Fruit fly (Drosophila melanogaster) Kc167 (cell line): ENCODE data around the gene CG11403.

Source experiments
- Myc ChIP-seq: fragments of >200 bp; optimal IDR thresholded peaks from 2 replicates; lab custom pipeline; 2017; ENCODE audit warnings: missing external identifiers
- Sin3A ChIP-seq: fragments of >200 bp; optimal IDR thresholded peaks from 2 replicates; lab custom pipeline; 2018; ENCODE audit warnings: missing external identifiers
- h ChIP-seq: fragments of >200 bp; optimal IDR thresholded peaks from 3 replicates; lab custom pipeline; 2018; ENCODE audit warnings: missing external identifiers
- insv ChIP-seq: fragments of >200 bp; optimal IDR thresholded peaks from 3 replicates; lab custom pipeline; 2018; ENCODE audit warnings: missing external identifiers
- psq ChIP-seq: fragments of >200 bp; optimal IDR thresholded peaks from 2 replicates; lab custom pipeline; 2017; ENCODE audit warnings: missing external identifiers
- ttk ChIP-seq: sonication (Bioruptor generic); optimal IDR thresholded peaks from 2 replicates; lab custom pipeline; 2017; ENCODE audit warnings: missing external identifiers

The CG11403 gene

DNA sequence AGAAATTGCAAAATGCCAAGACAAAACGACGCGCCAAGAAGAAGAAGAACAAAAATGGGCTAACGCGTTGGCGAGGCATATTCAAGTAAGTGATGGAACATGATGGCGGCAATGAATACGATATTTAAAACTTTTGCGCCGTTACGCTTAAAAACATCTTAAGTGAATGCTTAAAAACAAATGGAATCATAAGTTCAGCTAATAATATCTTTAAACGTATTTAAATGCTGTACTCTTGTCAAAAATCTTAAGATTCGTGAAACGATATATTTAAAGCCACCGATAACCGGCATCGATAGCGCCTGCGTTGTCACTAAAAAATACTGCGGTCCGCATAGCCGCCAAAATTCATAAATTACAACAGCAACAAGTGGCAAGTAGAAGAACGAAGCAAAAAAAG is at the start of gene CG11403:
TSS of gene CG11403 (minus strand) at position 53 of the 400 bp plus-strand sequence.
- no peak for TF ChIP-seq Myc (lab: Kevin White, UChicago)
- TF ChIP-seq insv = no peak
- no peak for TF ChIP-seq h (lab: Kevin White, UChicago)

- no peak for TF ChIP-seq Sin3A
- no peak for TF ChIP-seq ttk (lab: Kevin White, UChicago)
- no peak for TF ChIP-seq h (lab: Kevin White, UChicago)
- TF ChIP-seq Myc (lab: Kevin White, UChicago) = no peak
- TF ChIP-seq insv = no peak
- no peak for TF ChIP-seq psq
These were observed 49.4 kb upstream of the CG11403 start for dm6 chrX:1288924-1289608.

DNA sequence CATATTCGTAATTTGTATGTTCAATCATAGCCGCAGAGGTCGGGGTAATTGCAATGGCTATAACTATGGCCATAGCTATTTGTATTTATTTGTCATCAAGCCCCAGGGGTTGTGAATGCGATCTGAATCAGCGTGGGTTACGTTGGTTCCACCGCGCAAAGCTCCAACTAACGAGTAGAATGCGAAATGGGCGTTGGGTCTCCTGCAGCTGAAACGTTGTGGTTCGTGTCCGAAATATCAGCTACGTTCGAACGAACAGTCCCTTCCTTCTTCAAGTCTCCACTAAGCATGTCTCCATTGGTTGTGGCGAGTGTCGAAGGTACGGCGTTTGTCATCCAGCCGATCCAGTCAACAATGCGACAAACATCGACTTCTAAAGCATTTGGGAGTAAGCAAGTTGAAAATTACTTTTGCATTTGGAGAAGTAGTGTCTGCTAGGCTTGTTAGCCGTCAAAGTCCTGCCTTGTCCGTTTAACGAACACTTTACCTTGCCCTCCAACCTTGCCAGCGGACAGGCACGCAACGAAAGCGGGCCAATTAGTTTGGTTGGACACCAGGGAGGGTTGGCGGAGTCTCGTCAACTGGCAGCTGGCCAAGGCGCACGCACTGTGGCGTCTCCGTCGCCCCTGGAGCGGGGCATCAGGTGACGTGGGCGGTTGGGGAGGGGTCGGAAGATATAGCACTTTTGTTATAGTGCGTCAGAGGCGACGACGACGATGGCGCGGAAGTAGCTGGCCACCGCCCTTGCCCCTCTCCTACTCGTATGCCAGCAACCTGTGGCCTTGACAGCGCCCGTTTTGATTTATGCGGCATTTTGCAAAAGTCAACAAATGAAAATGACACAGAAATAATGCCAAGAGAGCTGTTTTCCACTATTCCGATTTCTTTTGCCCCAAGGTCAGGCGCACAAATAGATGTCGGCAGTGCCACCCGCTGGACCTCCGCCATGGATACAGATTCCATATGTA is 47.5 kb upstream of the CG11403 start, which contains the start of gene CG32812:
TSS of gene CG32812 (plus strand) at position 423 of the 968 bp plus-strand sequence.
- TF ChIP-seq h (lab: Kevin White, UChicago) (no peak), ttk (lab: Kevin White, UChicago) (no peak), Sin3A (no peak), Myc (lab: Kevin White, UChicago) (no peak), psq (no peak), insv (no peak)

DNA sequence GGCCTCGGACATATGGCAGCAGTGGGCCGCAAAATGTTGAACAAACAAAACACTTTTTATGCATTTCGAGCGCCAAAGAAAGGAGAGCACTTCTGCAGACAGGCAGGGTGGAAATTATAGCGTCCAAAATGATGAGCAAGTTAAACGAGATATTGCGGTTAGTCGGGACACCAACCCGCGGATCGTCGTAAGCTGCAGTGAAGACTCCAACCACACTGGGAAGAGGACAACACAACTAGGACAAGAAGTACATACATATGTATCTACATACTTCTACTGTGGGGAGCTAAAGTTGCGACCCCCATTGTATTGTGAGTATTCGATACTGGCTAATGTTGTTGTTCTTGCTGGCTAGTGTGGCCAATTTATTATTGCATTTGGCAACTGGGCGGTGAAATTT is 46.5 kb upstream of the CG11403 start:
- no peak for TF ChIP-seq Sin3A
- no peak for TF ChIP-seq Myc (lab: Kevin White, UChicago)
- no peak for TF ChIP-seq insv
- TF ChIP-seq ttk (lab: Kevin White, UChicago) = no peak

- TF ChIP-seq Sin3A = no peak
- no peak for TF ChIP-seq ttk (lab: Kevin White, UChicago)
- TF ChIP-seq Myc (lab: Kevin White, UChicago) = no peak
- TF ChIP-seq insv = no peak
- no peak for TF ChIP-seq h (lab: Kevin White, UChicago)
- TF ChIP-seq psq = no peak
These were observed 45.6 kb upstream of the CG11403 start for dm6 chrX:1285273-1285672.

DNA sequence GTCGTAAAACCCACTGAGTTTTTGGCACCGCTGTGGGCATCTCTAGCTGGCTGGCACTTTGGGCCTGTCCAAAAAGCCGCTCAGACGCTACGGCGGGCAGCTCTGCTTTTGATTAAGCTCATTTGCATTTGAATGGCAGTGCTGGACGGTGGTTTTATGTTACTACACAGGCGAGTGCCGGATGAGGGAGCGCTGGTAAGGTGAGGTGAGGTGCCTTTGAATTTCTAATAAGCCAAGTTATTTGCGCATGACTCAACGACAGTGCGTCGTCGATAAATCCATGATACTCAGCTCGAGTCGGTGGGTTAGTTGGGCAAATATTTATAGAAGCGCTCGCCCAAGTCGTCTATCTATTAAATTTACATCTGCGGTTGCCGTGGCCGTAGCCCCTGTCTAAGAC is 44.6 kb upstream of the CG11403 start:
- no peak for TF ChIP-seq Sin3A

DNA sequence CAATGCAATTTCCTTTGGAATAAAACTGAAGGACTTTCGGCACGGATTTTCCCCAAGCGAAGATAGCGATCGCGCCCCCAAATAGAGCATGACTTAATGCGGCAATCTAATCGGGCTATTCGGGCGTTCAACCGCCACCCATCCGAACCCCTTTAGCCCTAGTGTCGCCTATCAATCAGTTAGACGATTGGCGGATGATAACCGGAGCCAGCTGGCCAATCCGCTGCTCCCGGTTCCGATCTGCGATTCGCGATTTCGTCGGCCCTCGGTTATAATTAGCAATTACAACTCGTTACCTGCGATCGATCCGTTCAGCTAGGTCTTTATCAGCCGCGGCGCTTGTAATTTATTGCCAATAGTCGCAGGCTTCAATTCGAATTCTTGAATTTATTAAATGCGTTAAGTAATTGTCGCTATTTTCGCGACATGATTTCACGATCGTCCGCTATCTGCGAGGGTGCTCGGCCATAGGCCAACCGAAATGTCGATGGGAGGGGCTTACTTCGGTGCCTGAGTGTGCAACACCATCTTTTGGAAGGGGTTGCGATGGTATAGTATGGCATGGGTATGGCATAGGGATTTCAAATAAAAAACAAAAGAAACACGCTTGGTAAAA is 43.4 kb upstream of the CG11403 start:
- no peak for TF ChIP-seq Sin3A

- TF ChIP-seq Myc (lab: Kevin White, UChicago) (no peak), h (lab: Kevin White, UChicago) (no peak), insv (no peak), ttk (lab: Kevin White, UChicago) (no peak), Sin3A (no peak), psq (no peak)
These were observed 42.7 kb upstream of the CG11403 start for dm6 chrX:1282433-1282832.

DNA sequence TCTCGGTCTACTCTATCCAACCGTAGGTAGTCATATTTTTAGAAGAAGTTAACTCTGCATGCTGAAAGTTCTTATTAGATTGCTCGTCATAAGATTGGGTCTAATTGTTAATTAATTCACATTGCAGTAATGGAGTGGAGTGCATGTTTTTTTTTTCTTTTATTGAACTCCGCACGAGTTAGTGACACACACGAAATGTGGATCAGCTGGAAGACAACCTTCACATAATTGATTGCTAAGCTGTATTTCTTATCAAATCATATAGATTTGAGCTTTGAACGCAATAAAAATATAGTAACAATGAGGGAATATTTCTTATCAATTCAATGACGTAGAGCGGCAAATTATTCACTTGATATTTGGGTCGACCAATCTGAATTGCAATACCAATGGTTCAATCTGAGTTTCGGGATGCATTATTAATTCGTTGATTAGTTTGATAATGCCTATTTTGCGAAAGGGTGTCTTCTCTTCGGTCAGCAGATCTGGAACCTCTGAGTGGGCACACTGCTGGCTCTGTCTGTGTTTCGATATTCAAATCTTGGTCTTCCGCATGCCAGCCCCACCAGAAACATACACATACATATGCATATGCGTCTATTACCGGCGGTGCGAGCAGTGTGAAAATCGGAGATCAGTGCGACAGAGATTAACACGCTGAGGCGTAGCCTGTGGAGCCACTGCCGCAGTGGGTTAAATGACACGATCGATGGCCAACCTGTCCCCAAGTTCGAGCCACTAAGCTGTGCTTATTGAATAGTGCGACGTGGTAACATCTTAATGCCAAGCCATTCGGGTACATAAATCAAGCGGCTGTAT is 39.4 kb upstream of the CG11403 start:
- TF ChIP-seq insv = no peak
- no peak for TF ChIP-seq h (lab: Kevin White, UChicago)
- no peak for TF ChIP-seq Sin3A
- no peak for TF ChIP-seq Myc (lab: Kevin White, UChicago)
- no peak for TF ChIP-seq psq
- no peak for TF ChIP-seq ttk (lab: Kevin White, UChicago)

DNA sequence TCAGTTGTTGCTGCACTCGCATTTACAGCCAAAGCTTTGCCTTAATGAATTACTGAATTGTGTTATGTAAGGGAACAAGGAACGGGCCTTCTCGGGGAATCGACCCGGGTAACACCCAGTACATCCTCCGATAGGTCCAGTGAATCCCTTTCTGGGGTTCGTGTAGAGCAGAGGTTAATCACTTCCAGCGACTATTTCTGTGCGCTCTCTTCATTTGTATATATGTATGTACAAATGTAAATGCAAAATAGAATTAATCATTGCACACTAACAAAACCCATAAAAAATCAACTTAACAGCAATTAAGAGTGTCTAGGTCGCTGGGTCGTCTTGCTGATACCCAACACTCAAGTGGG is 37.8 kb upstream of the CG11403 start:
- TF ChIP-seq psq (no peak), ttk (lab: Kevin White, UChicago) (no peak), h (lab: Kevin White, UChicago) (no peak), insv (no peak), Myc (lab: Kevin White, UChicago) (no peak), Sin3A (no peak)

- TF ChIP-seq insv (no peak), h (lab: Kevin White, UChicago) (no peak), psq (no peak), Sin3A (no peak), Myc (lab: Kevin White, UChicago) (no peak), ttk (lab: Kevin White, UChicago) (no peak)
These were observed 37.3 kb upstream of the CG11403 start for dm6 chrX:1276757-1277527.
